Fruit fly (Drosophila melanogaster) whole organism, prepupa: ENCODE data around the gene Nt5a.

Experiments used
- Blimp-1 ChIP-seq: fragments of 200-800 bp; sonication (Bioruptor generic); optimal IDR thresholded peaks from 3 replicates; lab custom pipeline; 2017; ENCODE audit warnings: missing biosample characterization, missing genetic modification characterization, mild to moderate bottlenecking, moderate library complexity, missing genetic modification reagents
- CG10631 ChIP-seq: fragments of 200-800 bp; sonication (Bioruptor generic); optimal IDR thresholded peaks from 2 replicates; lab custom pipeline; 2016; ENCODE audit warnings: missing biosample characterization, missing genetic modification characterization
- CG10669 ChIP-seq: fragments of 200-800 bp; sonication (Bioruptor generic); optimal IDR thresholded peaks from 3 replicates; lab custom pipeline; 2018; ENCODE audit warnings: missing biosample characterization, mild to moderate bottlenecking, missing genetic modification characterization, moderate library complexity
- CG11294 ChIP-seq: fragments of 200-800 bp; sonication (Bioruptor generic); IDR thresholded peaks from 2 replicates; pipeline ENCODE4 v1.3.6; 2022; ENCODE audit warnings: missing biosample characterization, missing genetic modification characterization
- CG11762 ChIP-seq: fragments of 200-800 bp; sonication (Bioruptor generic); optimal IDR thresholded peaks from 3 replicates; lab custom pipeline; 2016; ENCODE audit warnings: missing biosample characterization, missing genetic modification characterization; ENCODE audit not compliant: insufficient read depth
- CG11902 ChIP-seq: fragments of 200-800 bp; sonication (Bioruptor generic); optimal IDR thresholded peaks from 3 replicates; lab custom pipeline; 2016; ENCODE audit warnings: missing biosample characterization, missing genetic modification characterization
- CG15336 ChIP-seq: fragments of 200-800 bp; sonication (Bioruptor generic); IDR thresholded peaks from 2 replicates; pipeline ENCODE4 v1.3.6; 2022; ENCODE audit warnings: missing biosample characterization, missing genetic modification characterization
- CG1621 ChIP-seq: fragments of 200-800 bp; sonication (Bioruptor generic); optimal IDR thresholded peaks from 3 replicates; lab custom pipeline; 2018; ENCODE audit warnings: missing biosample characterization, mild to moderate bottlenecking, missing genetic modification characterization
- CG16779 ChIP-seq: fragments of 200-800 bp; sonication (Bioruptor generic); optimal IDR thresholded peaks from 3 replicates; lab custom pipeline; 2017; ENCODE audit warnings: missing biosample characterization, mild to moderate bottlenecking, missing genetic modification characterization
- CG3032 ChIP-seq: fragments of 200-800 bp; optimal IDR thresholded peaks from 2 replicates; lab custom pipeline; 2019; ENCODE audit warnings: missing biosample characterization, mild to moderate bottlenecking, missing genetic modification characterization, moderate library complexity
- CG31627 ChIP-seq: fragments of 200-800 bp; sonication (Bioruptor generic); optimal IDR thresholded peaks from 3 replicates; lab custom pipeline; 2016; ENCODE audit warnings: missing biosample characterization, missing genetic modification characterization
- CG32006 ChIP-seq: fragments of 200-800 bp; sonication (Bioruptor generic); optimal IDR thresholded peaks from 3 replicates; lab custom pipeline; 2017; ENCODE audit warnings: missing biosample characterization, mild to moderate bottlenecking, missing genetic modification characterization
- CG34406 ChIP-seq: fragments of 200-800 bp; sonication (Bioruptor generic); optimal IDR thresholded peaks from 3 replicates; lab custom pipeline; 2016; ENCODE audit warnings: missing biosample characterization, missing genetic modification characterization
- CG6163 ChIP-seq: fragments of 200-800 bp; sonication (Bioruptor generic); IDR thresholded peaks from 3 replicates; pipeline ENCODE4 v1.3.6; 2022; ENCODE audit warnings: missing biosample characterization, missing genetic modification characterization
- CG6276 ChIP-seq: fragments of 200-800 bp; sonication (Bioruptor generic); optimal IDR thresholded peaks from 2 replicates; lab custom pipeline; 2017; ENCODE audit warnings: missing biosample characterization, mild to moderate bottlenecking, missing genetic modification characterization
- CG6792 ChIP-seq: fragments of 200-800 bp; sonication (Bioruptor generic); optimal IDR thresholded peaks from 3 replicates; lab custom pipeline; 2016; ENCODE audit warnings: missing biosample characterization, missing genetic modification characterization
- CG6808 ChIP-seq: fragments of 200-800 bp; sonication (Bioruptor generic); optimal IDR thresholded peaks from 3 replicates; lab custom pipeline; 2017; ENCODE audit warnings: missing biosample characterization, missing genetic modification characterization, mild to moderate bottlenecking, moderate library complexity, missing genetic modification reagents
- CG6854 ChIP-seq: fragments of 200-800 bp; sonication (Bioruptor generic); optimal IDR thresholded peaks from 2 replicates; lab custom pipeline; 2017; ENCODE audit warnings: missing biosample characterization, mild to moderate bottlenecking, missing genetic modification characterization
- CG7368 ChIP-seq: fragments of 200-800 bp; sonication (Bioruptor generic); optimal IDR thresholded peaks from 3 replicates; lab custom pipeline; 2016; ENCODE audit warnings: missing biosample characterization, missing genetic modification characterization
- CG8119 ChIP-seq: fragments of 200-800 bp; sonication (Bioruptor generic); IDR thresholded peaks from 3 replicates; pipeline ENCODE4 v1.3.6; 2022; ENCODE audit warnings: missing biosample characterization, missing genetic modification characterization
- CG8319 ChIP-seq: fragments of 200-800 bp; sonication (Bioruptor generic); optimal IDR thresholded peaks from 3 replicates; lab custom pipeline; 2016; ENCODE audit warnings: missing biosample characterization, missing genetic modification characterization
- CG8632 ChIP-seq: fragments of 200-800 bp; sonication (Bioruptor generic); optimal IDR thresholded peaks from 3 replicates; lab custom pipeline; 2016; ENCODE audit warnings: missing biosample characterization, missing genetic modification characterization
- CG9139 ChIP-seq: fragments of 200-800 bp; sonication (Bioruptor generic); optimal IDR thresholded peaks from 3 replicates; lab custom pipeline; 2017; ENCODE audit warnings: missing biosample characterization, mild to moderate bottlenecking, missing genetic modification characterization
- Eip78C ChIP-seq: fragments of 200-800 bp; sonication (Bioruptor generic); peaks from one replicate; lab custom pipeline; 2016; ENCODE audit warnings: missing biosample characterization, missing genetic modification characterization
- Hr38 ChIP-seq: sonication (Bioruptor generic); optimal IDR thresholded peaks from 2 replicates; lab custom pipeline; 2016; ENCODE audit warnings: missing biosample characterization, missing genetic modification characterization
- Hr39 ChIP-seq: fragments of 200-800 bp; sonication (Bioruptor generic); optimal IDR thresholded peaks from 2 replicates; lab custom pipeline; 2016; ENCODE audit warnings: missing biosample characterization, missing genetic modification characterization
- Lpt ChIP-seq: fragments of 200-800 bp; sonication (Bioruptor generic); optimal IDR thresholded peaks from 3 replicates; lab custom pipeline; 2016; ENCODE audit warnings: missing biosample characterization, missing genetic modification characterization
- Met ChIP-seq: fragments of 200-800 bp; sonication (Bioruptor generic); optimal IDR thresholded peaks from 3 replicates; lab custom pipeline; 2016; ENCODE audit warnings: missing biosample characterization, missing genetic modification characterization
- Smox ChIP-seq: fragments of 200-800 bp; sonication (Bioruptor generic); optimal IDR thresholded peaks from 3 replicates; lab custom pipeline; 2016; ENCODE audit warnings: missing biosample characterization, missing genetic modification characterization
- Sox102F ChIP-seq: fragments of 200-800 bp; sonication (Bioruptor generic); optimal IDR thresholded peaks from 2 replicates; lab custom pipeline; 2016; ENCODE audit warnings: missing biosample characterization, mild to moderate bottlenecking, missing genetic modification characterization
- Sox14 ChIP-seq: fragments of 200-800 bp; sonication (Bioruptor generic); optimal IDR thresholded peaks from 3 replicates; lab custom pipeline; 2016; ENCODE audit warnings: missing biosample characterization, missing genetic modification characterization
- acj6 ChIP-seq: fragments of 200-800 bp; sonication (Bioruptor generic); optimal IDR thresholded peaks from 3 replicates; lab custom pipeline; 2016; ENCODE audit warnings: missing biosample characterization, missing genetic modification characterization
- cyc ChIP-seq: fragments of 200-800 bp; sonication (Bioruptor generic); optimal IDR thresholded peaks from 3 replicates; lab custom pipeline; 2016; ENCODE audit warnings: missing biosample characterization, missing genetic modification characterization
- dac ChIP-seq: fragments of 200-800 bp; sonication (Bioruptor generic); optimal IDR thresholded peaks from 2 replicates; lab custom pipeline; 2017; ENCODE audit warnings: missing biosample characterization, mild to moderate bottlenecking, missing genetic modification characterization
- esn ChIP-seq: fragments of 200-800 bp; sonication (Bioruptor generic); optimal IDR thresholded peaks from 2 replicates; lab custom pipeline; 2016; ENCODE audit warnings: missing biosample characterization, mild to moderate bottlenecking, missing genetic modification characterization, moderate library complexity
- fd59A ChIP-seq: fragments of 200-800 bp; sonication (Bioruptor generic); optimal IDR thresholded peaks from 2 replicates; lab custom pipeline; 2017; ENCODE audit warnings: missing biosample characterization, mild to moderate bottlenecking, missing genetic modification characterization, missing genetic modification reagents
- fd85E ChIP-seq: fragments of 200-800 bp; sonication (Bioruptor generic); optimal IDR thresholded peaks from 3 replicates; lab custom pipeline; 2016; ENCODE audit warnings: missing biosample characterization, missing genetic modification characterization
- fkh ChIP-seq: fragments of 200-800 bp; sonication (Bioruptor generic); optimal IDR thresholded peaks from 3 replicates; lab custom pipeline; 2017; ENCODE audit warnings: missing biosample characterization, mild to moderate bottlenecking, missing genetic modification characterization, moderate library complexity
- net ChIP-seq: fragments of 200-800 bp; sonication (Bioruptor generic); optimal IDR thresholded peaks from 3 replicates; lab custom pipeline; 2016; ENCODE audit warnings: missing biosample characterization, missing genetic modification characterization
- pdm3 ChIP-seq: fragments of 200-800 bp; sonication (Bioruptor generic); optimal IDR thresholded peaks from 3 replicates; lab custom pipeline; 2016; ENCODE audit warnings: missing biosample characterization, missing genetic modification characterization
- spab ChIP-seq: fragments of 200-800 bp; sonication (Bioruptor generic); optimal IDR thresholded peaks from 2 replicates; lab custom pipeline; 2017; ENCODE audit warnings: missing biosample characterization, mild to moderate bottlenecking, missing genetic modification characterization, missing genetic modification reagents
- ss ChIP-seq, 2 experiments: fragments of 200-800 bp; sonication (Bioruptor generic); optimal IDR thresholded peaks; 2 replicates in 1 of 2; 3 replicates in 1 of 2; lab custom pipeline; 2017 to 2018; ENCODE audit warnings: mild to moderate bottlenecking in 2 of 2, missing biosample characterization in 2 of 2, missing genetic modification characterization in 2 of 2, moderate library complexity in 1 of 2
- svp ChIP-seq: fragments of 200-800 bp; sonication (Bioruptor generic); peaks from one replicate; lab custom pipeline; 2016; ENCODE audit warnings: missing biosample characterization, missing genetic modification characterization
- topi ChIP-seq: fragments of 200-800 bp; sonication (Bioruptor generic); optimal IDR thresholded peaks from 3 replicates; lab custom pipeline; 2016; ENCODE audit warnings: missing biosample characterization, missing genetic modification characterization
- vri ChIP-seq: fragments of 200-800 bp; sonication (Bioruptor generic); optimal IDR thresholded peaks from 3 replicates; lab custom pipeline; 2016; ENCODE audit warnings: missing biosample characterization, mild to moderate bottlenecking, missing genetic modification characterization

Nt5a gene

dm6 chr3L:1320230-1320930 lies 13.2 kb upstream of the Nt5a start (continued):
- TF ChIP-seq CG7368 (no peak), net (GFP tag; lab: Kevin White, UChicago) (peak; percentile 36), Sox14 (peak; percentile 43), CG8319 (GFP tag; lab: Kevin White, UChicago) (no peak), CG9139 (GFP tag; lab: Kevin White, UChicago) (no peak), spab (GFP tag; lab: Kevin White, UChicago) (no peak), dac (GFP tag; lab: Kevin White, UChicago) (no peak), ss (GFP tag; optimal IDR thresholded peaks at IDR 0.05; lab: Kevin White, UChicago) (no peak), svp (GFP tag; lab: Kevin White, UChicago) (peak; percentile 87), Sox102F (GFP tag; lab: Kevin White, UChicago) (peak; percentile 69), Met (peak; percentile 35), acj6 (GFP tag; lab: Kevin White, UChicago) (peak; percentile 51), CG6808 (GFP tag; lab: Kevin White, UChicago) (peak; percentile 5), fd59A (peak; percentile 48)

- peak; percentile 12 for TF ChIP-seq Hr38
- peak; percentile 83 for TF ChIP-seq spab (GFP tag; lab: Kevin White, UChicago)
- TF ChIP-seq CG8119 (GFP tag; lab: Robert Waterston, UW): peak; percentile 96
- peak; percentile 94 for TF ChIP-seq CG34406 (GFP tag; lab: Kevin White, UChicago)
- peak; percentile 98 for TF ChIP-seq cyc (GFP tag; lab: Kevin White, UChicago)
- peak; percentile 99 for TF ChIP-seq esn (GFP tag; lab: Kevin White, UChicago)
- peak; percentile 97 for TF ChIP-seq CG6163 (GFP tag; lab: Robert Waterston, UW)
- TF ChIP-seq Lpt (GFP tag; lab: Kevin White, UChicago): peak; percentile 94
- TF ChIP-seq CG31627 (GFP tag; lab: Kevin White, UChicago): peak; percentile 98
- peak; percentile 86 for TF ChIP-seq fd59A
- TF ChIP-seq CG1621: peak; percentile 84
- peak; percentile 98 for TF ChIP-seq vri
- peak; percentile 67 for TF ChIP-seq CG9139 (GFP tag; lab: Kevin White, UChicago)
- peak; percentile 93 for TF ChIP-seq pdm3 (GFP tag; lab: Kevin White, UChicago)
- peak; percentile 83 for TF ChIP-seq CG6808 (GFP tag; lab: Kevin White, UChicago)
- TF ChIP-seq CG8632 (GFP tag; lab: Kevin White, UChicago): peak; percentile 90
- TF ChIP-seq CG11294 (GFP tag; lab: Robert Waterston, UW): peak; percentile 82
- peak; percentile 94 for TF ChIP-seq net (GFP tag; lab: Kevin White, UChicago)
- peak; percentile 90 for TF ChIP-seq dac (GFP tag; lab: Kevin White, UChicago)
- peak; percentile 95 for TF ChIP-seq CG10631
- peak; percentile 76 for TF ChIP-seq CG16779 (tag; lab: Kevin White, UChicago)
- TF ChIP-seq topi (GFP tag; lab: Kevin White, UChicago): peak; percentile 97
- peak; percentile 96 for TF ChIP-seq CG15336
- peak; percentile 87 for TF ChIP-seq fd85E
- TF ChIP-seq Sox102F (GFP tag; lab: Kevin White, UChicago): peak; percentile 98
- TF ChIP-seq Met: peak; percentile 99
- TF ChIP-seq Eip78C (GFP tag; lab: Kevin White, UChicago): peak; percentile 97
- TF ChIP-seq CG3032 (tag; lab: Kevin White, UChicago): peak; percentile 81
- peak; percentile 95 for TF ChIP-seq CG6792 (GFP tag; lab: Kevin White, UChicago)
- peak; percentile 98 for TF ChIP-seq CG6854
- TF ChIP-seq CG8319 (GFP tag; lab: Kevin White, UChicago): peak; percentile 90
- TF ChIP-seq svp (GFP tag; lab: Kevin White, UChicago): peak; percentile 99
- TF ChIP-seq CG11902 (GFP tag; lab: Kevin White, UChicago): peak; percentile 91
- peak; percentile 98 for TF ChIP-seq Sox14
- TF ChIP-seq CG6276 (GFP tag; lab: Kevin White, UChicago): peak; percentile 91
- TF ChIP-seq fkh (GFP tag; lab: Kevin White, UChicago): no peak
- TF ChIP-seq CG32006 (GFP tag; lab: Kevin White, UChicago): peak; percentile 97
- TF ChIP-seq Blimp-1 (GFP tag; lab: Kevin White, UChicago): peak; percentile 89
- peak; percentile 98 for TF ChIP-seq Hr39 (GFP tag; lab: Kevin White, UChicago)
- peak; percentile 91 for TF ChIP-seq CG11762
- TF ChIP-seq CG7368: peak; percentile 91
- TF ChIP-seq CG10669: peak; percentile 83
- peak; percentile 97 for TF ChIP-seq acj6 (GFP tag; lab: Kevin White, UChicago)
- peak; percentile 97 for TF ChIP-seq Smox (GFP tag; lab: Kevin White, UChicago)
Measured at dm6 chr3L:1319097-1319725, 12.0 kb upstream of the Nt5a start.
